Worm (Caenorhabditis elegans) whole organism, late embryonic: ENCODE results near the gene F11E6.4.

Source experiments
- ama-1 ChIP-seq: fragments of 150-350 bp; optimal IDR thresholded peaks from 2 replicates; lab custom pipeline; 2014
- ceh-22 ChIP-seq: sonication (generic microtip); optimal IDR thresholded peaks from 2 replicates; lab custom pipeline; 2017; ENCODE audit warnings: missing biosample characterization, missing genetic modification characterization
- hlh-30 ChIP-seq: sonication (generic microtip); optimal IDR thresholded peaks from 2 replicates; lab custom pipeline; 2017; ENCODE audit warnings: antibody characterized with exemption, missing genetic modification characterization, missing compliant biosample characterization; ENCODE audit not compliant: insufficient read depth
- madf-2 ChIP-seq: sonication (generic microtip); optimal IDR thresholded peaks from 2 replicates; lab custom pipeline; 2017; ENCODE audit warnings: missing genetic modification characterization, missing compliant biosample characterization
- nhr-11 ChIP-seq: fragments of 150-350 bp; optimal IDR thresholded peaks from 2 replicates; lab custom pipeline; 2014; ENCODE audit warnings: missing biosample characterization, missing genetic modification characterization
- pag-3 ChIP-seq: sonication (generic microtip); optimal IDR thresholded peaks from 2 replicates; lab custom pipeline; 2016; ENCODE audit warnings: missing compliant biosample characterization, missing genetic modification characterization, borderline replicate concordance
- rnt-1 ChIP-seq: sonication (generic microtip); optimal IDR thresholded peaks from 2 replicates; lab custom pipeline; 2016; ENCODE audit warnings: missing genetic modification characterization, missing compliant biosample characterization
- tbx-7 ChIP-seq: sonication (generic microtip); optimal IDR thresholded peaks from 2 replicates; lab custom pipeline; 2016; ENCODE audit warnings: missing genotype, missing genetic modification characterization, missing compliant biosample characterization

ce11 chrIV:17435228-17435627, 34.9 kb downstream of the F11E6.4 start:
- no peak for TF ChIP-seq rnt-1 (tag; lab: Kevin White, UChicago)
- no peak for TF ChIP-seq ama-1 (lab: Kevin White, UChicago)
- TF ChIP-seq ceh-22 (tag; lab: Kevin White, UChicago) = no peak
- TF ChIP-seq hlh-30 (tag; lab: Kevin White, UChicago) = no peak
- TF ChIP-seq madf-2 = no peak
- TF ChIP-seq pag-3 (tag; lab: Kevin White, UChicago) = no peak
- TF ChIP-seq tbx-7 (tag; lab: Kevin White, UChicago) = no peak
- TF ChIP-seq nhr-11 (tag; lab: Kevin White, UChicago) = no peak
